Fruit fly (Drosophila melanogaster) whole organism, embryonic: ENCODE measurements around the gene AP-1mu.

Experiments
- B-H1 ChIP-seq: fragments of 200-800 bp; sonication (Bioruptor generic); IDR thresholded peaks from 3 replicates; pipeline ENCODE4 v1.3.6; 2022; ENCODE audit warnings: missing biosample characterization, missing genetic modification characterization
- BtbVII ChIP-seq: fragments of 200-800 bp; sonication (Bioruptor generic); optimal IDR thresholded peaks from 3 replicates; lab custom pipeline; 2017; ENCODE audit warnings: missing biosample characterization, mild to moderate bottlenecking, missing genetic modification characterization
- C15 ChIP-seq: fragments of 200-800 bp; sonication (Bioruptor generic); IDR thresholded peaks from 3 replicates; pipeline ENCODE4 v1.3.6; 2022; ENCODE audit warnings: missing biosample characterization, missing genetic modification characterization
- CG10147 ChIP-seq: fragments of 200-800 bp; sonication (Bioruptor generic); optimal IDR thresholded peaks from 2 replicates; lab custom pipeline; 2019; ENCODE audit warnings: missing biosample characterization, mild to moderate bottlenecking, missing genetic modification characterization, moderate library complexity
- CG10209 ChIP-seq: fragments of 200-800 bp; sonication (Bioruptor generic); optimal IDR thresholded peaks from 3 replicates; lab custom pipeline; 2017; ENCODE audit warnings: missing biosample characterization, mild to moderate bottlenecking, missing genetic modification characterization, missing genetic modification reagents
- CG12236 ChIP-seq: fragments of 200-800 bp; sonication (Bioruptor generic); optimal IDR thresholded peaks from 2 replicates; lab custom pipeline; 2016; ENCODE audit warnings: missing biosample characterization, missing genetic modification characterization
- CG12769 ChIP-seq: fragments of 200-800 bp; sonication (Bioruptor generic); optimal IDR thresholded peaks from 2 replicates; lab custom pipeline; 2019; ENCODE audit warnings: missing biosample characterization, mild to moderate bottlenecking, missing genetic modification characterization, moderate library complexity
- CG12942 ChIP-seq: fragments of 200-800 bp; sonication (Bioruptor generic); optimal IDR thresholded peaks from 3 replicates; lab custom pipeline; 2016; ENCODE audit warnings: missing biosample characterization, missing genetic modification characterization
- CG13424 ChIP-seq: fragments of 200-800 bp; sonication (Bioruptor generic); optimal IDR thresholded peaks from 2 replicates; lab custom pipeline; 2019; ENCODE audit warnings: missing biosample characterization, mild to moderate bottlenecking, missing genetic modification characterization, moderate library complexity
- CG15011 ChIP-seq: fragments of 200-800 bp; sonication (Bioruptor generic); optimal IDR thresholded peaks from 3 replicates; lab custom pipeline; 2018; ENCODE audit warnings: missing biosample characterization, mild to moderate bottlenecking, missing genetic modification characterization
- CG15696 ChIP-seq: fragments of 200-800 bp; sonication (Bioruptor generic); optimal IDR thresholded peaks from 2 replicates; lab custom pipeline; 2019; ENCODE audit warnings: missing biosample characterization, mild to moderate bottlenecking, missing genetic modification characterization, moderate library complexity
- CG1603 ChIP-seq: fragments of 200-800 bp; sonication (Bioruptor generic); optimal IDR thresholded peaks from 2 replicates; lab custom pipeline; 2019; ENCODE audit warnings: missing biosample characterization, mild to moderate bottlenecking, missing genetic modification characterization, moderate library complexity
- CG17829 ChIP-seq: fragments of 200-800 bp; optimal IDR thresholded peaks from 2 replicates; lab custom pipeline; 2019; ENCODE audit warnings: missing biosample characterization, mild to moderate bottlenecking, missing genetic modification characterization, moderate library complexity
- CG18011 ChIP-seq: fragments of 200-800 bp; sonication (Bioruptor generic); optimal IDR thresholded peaks from 2 replicates; lab custom pipeline; 2017; ENCODE audit warnings: missing biosample characterization, missing genetic modification characterization, mild to moderate bottlenecking, moderate library complexity, missing genotype
- CG18619 ChIP-seq: fragments of 200-800 bp; sonication (Bioruptor generic); optimal IDR thresholded peaks from 3 replicates; lab custom pipeline; 2017; ENCODE audit warnings: missing biosample characterization, mild to moderate bottlenecking, missing genetic modification characterization
- CG2116 ChIP-seq: fragments of 200-800 bp; sonication (Bioruptor generic); optimal IDR thresholded peaks from 3 replicates; lab custom pipeline; 2018; ENCODE audit warnings: missing biosample characterization, mild to moderate bottlenecking, missing genetic modification characterization
- CG2712 ChIP-seq: fragments of 200-800 bp; optimal IDR thresholded peaks from 3 replicates; lab custom pipeline; 2019; ENCODE audit warnings: missing biosample characterization, mild to moderate bottlenecking, missing genetic modification characterization, moderate library complexity
- CG32767 ChIP-seq: fragments of 200-800 bp; sonication (Bioruptor generic); IDR thresholded peaks from 2 replicates; pipeline ENCODE4 v1.3.6; 2022; ENCODE audit warnings: missing biosample characterization, missing genetic modification characterization
- CG43689 ChIP-seq: fragments of 200-800 bp; sonication (Bioruptor generic); IDR thresholded peaks from 2 replicates; pipeline ENCODE4 v1.3.6; 2022; ENCODE audit warnings: missing biosample characterization, missing genetic modification characterization
- CG4404 ChIP-seq: fragments of 200-800 bp; sonication (Bioruptor generic); IDR thresholded peaks from 2 replicates; pipeline ENCODE4 v1.3.6; 2022; ENCODE audit warnings: missing biosample characterization, missing genetic modification characterization
- CG4854 ChIP-seq: fragments of 200-800 bp; sonication (Bioruptor generic); optimal IDR thresholded peaks from 2 replicates; lab custom pipeline; 2016; ENCODE audit warnings: missing biosample characterization, missing genetic modification characterization, inconsistent platforms
- CG6175 ChIP-seq: fragments of 200-800 bp; sonication (Bioruptor generic); IDR thresholded peaks from 3 replicates; pipeline ENCODE4 v1.3.6; 2022; ENCODE audit warnings: missing biosample characterization, missing genetic modification characterization
- CG6254 ChIP-seq: fragments of 200-800 bp; sonication (Bioruptor generic); optimal IDR thresholded peaks from 3 replicates; lab custom pipeline; 2017; ENCODE audit warnings: mild to moderate bottlenecking, missing biosample characterization, missing genetic modification reagents, missing genetic modification characterization
- CG7271 ChIP-seq: fragments of 200-800 bp; sonication (Bioruptor generic); optimal IDR thresholded peaks from 2 replicates; lab custom pipeline; 2018; ENCODE audit warnings: missing biosample characterization, mild to moderate bottlenecking, missing genetic modification characterization, moderate library complexity
- CG7839 ChIP-seq: fragments of 200-800 bp; sonication (Bioruptor generic); optimal IDR thresholded peaks from 3 replicates; lab custom pipeline; 2018; ENCODE audit warnings: missing biosample characterization, mild to moderate bottlenecking, missing genetic modification characterization, moderate library complexity
- CG8388 ChIP-seq: fragments of 200-800 bp; sonication (Bioruptor generic); optimal IDR thresholded peaks from 2 replicates; lab custom pipeline; 2019; ENCODE audit warnings: missing biosample characterization, mild to moderate bottlenecking, missing genetic modification characterization, moderate library complexity
- CG8478 ChIP-seq: fragments of >200 bp; optimal IDR thresholded peaks from 2 replicates; lab custom pipeline; 2018
- CG9932 ChIP-seq: fragments of 200-800 bp; sonication (Bioruptor generic); IDR thresholded peaks from 2 replicates; pipeline ENCODE4 v1.3.6; 2022; ENCODE audit warnings: missing biosample characterization, missing genetic modification characterization
- CrebB ChIP-seq: fragments of 200-800 bp; sonication (Bioruptor generic); optimal IDR thresholded peaks from 3 replicates; lab custom pipeline; 2018; ENCODE audit warnings: missing biosample characterization, mild to moderate bottlenecking, missing genetic modification characterization
- D19B ChIP-seq: fragments of 200-800 bp; sonication (Bioruptor generic); optimal IDR thresholded peaks from 2 replicates; lab custom pipeline; 2017; ENCODE audit warnings: missing biosample characterization, mild to moderate bottlenecking, missing genetic modification characterization
- Doc2 ChIP-seq: fragments of 200-800 bp; sonication (Bioruptor generic); IDR thresholded peaks from 2 replicates; pipeline ENCODE4 v1.3.6; 2022; ENCODE audit warnings: missing biosample characterization, missing genetic modification characterization
- HLH54F ChIP-seq: fragments of 200-800 bp; sonication (Bioruptor generic); optimal IDR thresholded peaks from 3 replicates; lab custom pipeline; 2016; ENCODE audit warnings: missing biosample characterization, missing genetic modification characterization
- NC2α ChIP-seq: fragments of 200-800 bp; sonication (Bioruptor generic); optimal IDR thresholded peaks from 2 replicates; lab custom pipeline; 2016; ENCODE audit warnings: missing biosample characterization, missing genetic modification characterization
- Nf-YB ChIP-seq: fragments of 200-800 bp; sonication (Bioruptor generic); optimal IDR thresholded peaks from 3 replicates; lab custom pipeline; 2019; ENCODE audit warnings: missing biosample characterization, mild to moderate bottlenecking, missing genetic modification characterization, moderate library complexity
- Rfx ChIP-seq: fragments of 200-800 bp; sonication (Bioruptor generic); IDR thresholded peaks from 2 replicates; pipeline ENCODE4 v1.3.6; 2022; ENCODE audit warnings: missing biosample characterization, missing genetic modification characterization
- Sin3A ChIP-seq: fragments of >200 bp; optimal IDR thresholded peaks from 2 replicates; lab custom pipeline; 2018
- Usf ChIP-seq: fragments of 200-800 bp; sonication (Bioruptor generic); optimal IDR thresholded peaks from 2 replicates; lab custom pipeline; 2017; ENCODE audit warnings: missing genotype, missing biosample characterization, missing genetic modification characterization
- Xrp1 ChIP-seq: fragments of 200-800 bp; sonication (Bioruptor generic); IDR thresholded peaks from 2 replicates; pipeline ENCODE4 v1.3.6; 2022; ENCODE audit warnings: missing biosample characterization, missing genetic modification characterization
- ase ChIP-seq: fragments of 200-800 bp; sonication (Bioruptor generic); IDR thresholded peaks from 3 replicates; pipeline ENCODE4 v1.3.6; 2022; ENCODE audit warnings: missing biosample characterization, missing genetic modification characterization
- chm ChIP-seq: fragments of 200-800 bp; sonication (Bioruptor generic); IDR thresholded peaks from 2 replicates; pipeline ENCODE4 v1.3.6; 2022; ENCODE audit warnings: missing biosample characterization, missing genetic modification characterization
- ci ChIP-seq: fragments of 200-800 bp; sonication (Bioruptor generic); IDR thresholded peaks from 3 replicates; pipeline ENCODE4 v1.3.6; 2022; ENCODE audit warnings: missing biosample characterization, missing genetic modification characterization
- dati ChIP-seq: fragments of 200-800 bp; sonication (Bioruptor generic); IDR thresholded peaks from 2 replicates; pipeline ENCODE4 v1.3.6; 2022; ENCODE audit warnings: missing biosample characterization, missing genetic modification characterization
- dpn ChIP-seq, 2 experiments: fragments of 200-800 bp; sonication (Bioruptor generic); optimal IDR thresholded peaks; 3 replicates each; lab custom pipeline; 2016; ENCODE audit warnings: missing biosample characterization in 2 of 2, missing genetic modification characterization in 2 of 2
- fru ChIP-seq: fragments of >200 bp; optimal IDR thresholded peaks from 2 replicates; lab custom pipeline; 2017
- gcm2 ChIP-seq: fragments of 200-800 bp; sonication (Bioruptor generic); optimal IDR thresholded peaks from 2 replicates; lab custom pipeline; 2016; ENCODE audit warnings: missing biosample characterization, missing genetic modification characterization
- grn ChIP-seq: fragments of 200-800 bp; sonication (Bioruptor generic); optimal IDR thresholded peaks from 3 replicates; lab custom pipeline; 2017; ENCODE audit warnings: missing biosample characterization, missing genetic modification characterization
- jigr1 ChIP-seq: fragments of 200-800 bp; sonication (Bioruptor generic); IDR thresholded peaks from 3 replicates; pipeline ENCODE4 v1.3.6; 2022; ENCODE audit warnings: missing biosample characterization, missing genetic modification characterization
- kni ChIP-seq: fragments of 200-800 bp; sonication (Bioruptor generic); optimal IDR thresholded peaks from 3 replicates; lab custom pipeline; 2017; ENCODE audit warnings: mild to moderate bottlenecking, missing biosample characterization, missing genetic modification reagents, missing genetic modification characterization
- nom ChIP-seq: fragments of 200-800 bp; sonication (Bioruptor generic); optimal IDR thresholded peaks from 2 replicates; lab custom pipeline; 2017; ENCODE audit warnings: missing biosample characterization, missing genetic modification characterization, mild to moderate bottlenecking, moderate library complexity, missing genetic modification reagents
- onecut ChIP-seq: fragments of 200-800 bp; sonication (Bioruptor generic); IDR thresholded peaks from 2 replicates; pipeline ENCODE4 v1.3.6; 2022; ENCODE audit warnings: missing biosample characterization, missing genetic modification characterization
- org-1 ChIP-seq: fragments of 200-800 bp; sonication (Bioruptor generic); optimal IDR thresholded peaks from 2 replicates; lab custom pipeline; 2017; ENCODE audit warnings: missing biosample characterization, missing genetic modification characterization
- ro ChIP-seq: fragments of 200-800 bp; sonication (Bioruptor generic); IDR thresholded peaks from 2 replicates; pipeline ENCODE4 v1.3.6; 2022; ENCODE audit warnings: missing biosample characterization, missing genetic modification characterization
- schlank ChIP-seq: fragments of 200-800 bp; sonication (Bioruptor generic); optimal IDR thresholded peaks from 2 replicates; lab custom pipeline; 2018; ENCODE audit warnings: missing biosample characterization, mild to moderate bottlenecking, missing genetic modification characterization

AP-1mu gene

dm6 chr3R:9510070-9510518 is 49.2 kb downstream of the AP-1mu start, which contains the start of gene rump:
rump (minus strand) TSS chr3R:9510324.
- TF ChIP-seq CG10147 (peak; percentile 8), CG18011 (GFP tag; lab: Kevin White, UChicago) (no peak), org-1 (GFP tag; lab: Kevin White, UChicago) (no peak), fru (lab: Kevin White, UChicago) (no peak), CG32767 (GFP tag; lab: Robert Waterston, UW) (no peak), ci (GFP tag; lab: Robert Waterston, UW) (no peak), CG8478 (lab: Kevin White, UChicago) (no peak), D19B (GFP tag; lab: Kevin White, UChicago) (no peak), schlank (tag; lab: Kevin White, UChicago) (no peak), CG13424 (tag; lab: Kevin White, UChicago) (no peak), Usf (GFP tag; lab: Kevin White, UChicago) (no peak), CrebB (tag; lab: Kevin White, UChicago) (no peak), dati (GFP tag; lab: Robert Waterston, UW) (no peak), CG1603 (tag; lab: Kevin White, UChicago) (peak; percentile 73), CG12942 (GFP tag; lab: Kevin White, UChicago) (no peak), Xrp1 (GFP tag; lab: Robert Waterston, UW) (no peak), CG7271 (tag; lab: Kevin White, UChicago) (peak; percentile 33), B-H1 (GFP tag; lab: Robert Waterston, UW) (no peak), Doc2 (GFP tag; lab: Robert Waterston, UW) (no peak), CG6175 (GFP tag; lab: Robert Waterston, UW) (no peak), CG6254 (no peak), CG12236 (GFP tag; lab: Kevin White, UChicago) (no peak), NC2α (GFP tag; lab: Kevin White, UChicago) (no peak), CG2712 (tag; lab: Kevin White, UChicago) (peak; percentile 48), CG15011 (no peak), gcm2 (no peak), CG8388 (GFP tag; lab: Kevin White, UChicago) (no peak), CG12769 (tag; lab: Kevin White, UChicago) (peak; percentile 12), kni (GFP tag; lab: Kevin White, UChicago) (no peak), CG18619 (GFP tag; lab: Kevin White, UChicago) (no peak), CG2116 (GFP tag; lab: Kevin White, UChicago) (peak; percentile 95), chm (no peak), CG10209 (GFP tag; lab: Kevin White, UChicago) (no peak), CG43689 (GFP tag; lab: Robert Waterston, UW) (no peak), HLH54F (GFP tag; lab: Kevin White, UChicago) (no peak), grn (GFP tag; lab: Kevin White, UChicago) (no peak), C15 (GFP tag; lab: Robert Waterston, UW) (no peak), CG4854 (GFP tag; lab: Kevin White, UChicago) (peak; percentile 9), jigr1 (GFP tag; lab: Robert Waterston, UW) (no peak), Sin3A (lab: Kevin White, UChicago) (peak; percentile 56), CG9932 (no peak), CG4404 (no peak), CG7839 (tag; lab: Kevin White, UChicago) (no peak), Rfx (GFP tag; lab: Robert Waterston, UW) (no peak), ro (GFP tag; lab: Robert Waterston, UW) (no peak), onecut (GFP tag; lab: Robert Waterston, UW) (peak; percentile 51; the same call in 1 of the 2 replicates), CG17829 (tag; lab: Kevin White, UChicago) (peak; percentile 54), BtbVII (no peak), dpn (GFP tag; optimal IDR thresholded peaks at IDR 0.05; lab: Kevin White, UChicago) (no peak), nom (GFP tag; lab: Kevin White, UChicago) (peak; percentile 19), ase (GFP tag; lab: Robert Waterston, UW) (no peak), CG15696 (tag; lab: Kevin White, UChicago) (no peak), Nf-YB (GFP tag; lab: Kevin White, UChicago) (no peak)
